Worm (Caenorhabditis elegans): ENCODE data around the gene Y119D3B.12.

DNA sequence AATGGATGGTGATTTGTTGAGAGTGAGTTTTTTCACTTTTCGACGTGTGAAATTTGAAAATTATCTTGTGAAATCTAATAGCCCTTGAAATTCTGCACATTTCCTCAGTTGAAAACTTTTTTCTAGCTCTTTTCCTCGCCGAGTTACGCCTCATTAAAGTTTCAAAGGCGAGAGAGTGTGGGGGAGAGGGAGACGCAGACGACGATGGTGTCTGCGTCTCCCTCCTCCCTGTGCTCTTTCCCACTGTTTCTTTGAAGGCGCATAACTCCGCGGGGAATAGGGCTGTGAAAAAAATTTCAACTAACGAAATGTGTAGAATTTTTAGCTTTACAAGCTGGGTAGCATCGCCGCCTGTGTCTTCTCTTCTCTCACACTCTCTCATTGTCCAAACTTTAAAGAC, 36.0 kb upstream of the Y119D3B.12 start:
- TF ChIP-seq flt-1 (GFP tag; IDR thresholded peaks at IDR 0.05): no peak
- no peak for TF ChIP-seq ztf-23 (GFP tag; IDR thresholded peaks at IDR 0.05)
- no peak for TF ChIP-seq cog-1 (tag; optimal IDR thresholded peaks at IDR 0.05)
- TF ChIP-seq ref-1 (GFP tag; conservative IDR thresholded peaks at IDR 0.05): no peak

Data from whole organism, midembryonic.